Worm (Caenorhabditis elegans): ENCODE measurements around the gene srj-18.

Gene srj-18

DNA sequence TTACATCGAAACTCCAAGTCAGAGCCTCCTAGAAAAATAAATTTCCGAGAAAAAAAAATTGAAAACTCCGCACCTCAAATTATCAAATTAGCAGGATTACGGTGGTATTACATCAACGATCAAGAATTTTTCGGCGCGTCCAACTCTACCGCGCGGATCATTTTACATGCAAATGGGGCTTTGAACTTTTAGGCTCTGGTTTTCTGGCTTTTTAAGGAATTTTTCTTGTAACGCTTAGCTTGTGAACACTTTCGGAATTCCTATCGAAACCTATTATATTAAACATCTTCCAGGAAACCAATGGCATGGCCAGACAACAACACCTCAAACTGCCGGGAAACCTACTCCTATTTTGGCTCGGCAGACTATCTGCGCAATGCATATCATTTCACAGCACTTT lies 2.6 kb upstream of the srj-18 start, which contains the start of gene srh-56:
Gene srh-56 (plus strand): TSS at position 301 of the 400 bp plus-strand sequence.
- TF ChIP-seq snpc-4 (tag; optimal IDR thresholded peaks at IDR 0.05) = no peak
- no peak for TF ChIP-seq lin-39 (tag; optimal IDR thresholded peaks at IDR 0.05)
- TF ChIP-seq nhr-11 (tag; optimal IDR thresholded peaks at IDR 0.05) = no peak
- no peak for TF ChIP-seq sea-2 (GFP tag; optimal IDR thresholded peaks at IDR 0.05)
- TF ChIP-seq elt-3 (tag; optimal IDR thresholded peaks at IDR 0.05) = no peak
- TF ChIP-seq elt-1 (tag; optimal IDR thresholded peaks at IDR 0.05) = no peak
- no peak for TF ChIP-seq unc-62 (GFP tag; optimal IDR thresholded peaks at IDR 0.05)
- no peak for TF ChIP-seq nhr-237 (tag; optimal IDR thresholded peaks at IDR 0.05)
- no peak for TF ChIP-seq mdl-1 (tag; optimal IDR thresholded peaks at IDR 0.05)
- TF ChIP-seq ceh-9 (tag; optimal IDR thresholded peaks at IDR 0.05) = no peak
- no peak for TF ChIP-seq daf-12 (tag; optimal IDR thresholded peaks at IDR 0.05)
- no peak for TF ChIP-seq R02D3.7 (tag; optimal IDR thresholded peaks at IDR 0.05)
- TF ChIP-seq aly-2 (tag; optimal IDR thresholded peaks at IDR 0.05) = no peak
- TF ChIP-seq fkh-2 (tag; optimal IDR thresholded peaks at IDR 0.05) = no peak
- TF ChIP-seq nhr-43 (tag; optimal IDR thresholded peaks at IDR 0.05; ENCODE audit: poor library complexity, severe bottlenecking) = no peak
- no peak for TF ChIP-seq nhr-77 (tag; optimal IDR thresholded peaks at IDR 0.05)
- no peak for TF ChIP-seq ztf-11 (tag; optimal IDR thresholded peaks at IDR 0.05)

ce11 chrV:2780786-2781185 lies 6.6 kb downstream of the srj-18 start, which contains the start of gene R05D8.11:
TSS of gene R05D8.11 (minus strand) at chrV:2780886.
- TF ChIP-seq lsy-12 (tag; optimal IDR thresholded peaks at IDR 0.05) (no peak), pha-4 (tag; optimal IDR thresholded peaks at IDR 0.05) (no peak), jun-1 (tag; optimal IDR thresholded peaks at IDR 0.05) (no peak), ceh-16 (tag; optimal IDR thresholded peaks at IDR 0.05) (no peak), skn-1 (tag; optimal IDR thresholded peaks at IDR 0.05) (no peak), fkh-10 (GFP tag; optimal IDR thresholded peaks at IDR 0.05) (no peak), elt-2 (tag; optimal IDR thresholded peaks at IDR 0.05) (no peak), unc-39 (tag; optimal IDR thresholded peaks at IDR 0.05) (no peak), nhr-28 (tag; optimal IDR thresholded peaks at IDR 0.05) (no peak)

DNA sequence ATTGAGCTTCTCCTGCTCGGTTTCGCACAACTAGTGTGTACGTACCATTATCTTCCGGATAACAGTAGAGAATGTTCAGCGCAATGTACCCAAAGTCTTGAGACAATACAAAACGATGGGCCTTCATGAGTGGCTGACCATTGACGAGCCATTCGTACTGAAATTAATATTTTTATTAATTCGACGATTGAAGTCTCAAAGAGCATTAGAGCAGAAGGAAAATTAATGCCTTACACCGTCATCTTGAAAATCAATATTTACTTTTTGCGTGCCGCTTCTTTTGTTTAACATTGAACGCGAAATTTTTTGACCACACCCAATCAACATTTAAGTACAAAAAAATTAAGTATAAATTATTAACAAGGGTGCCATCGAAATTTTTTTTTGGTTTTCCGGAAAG lies 18.8 kb downstream of the srj-18 start:
- no peak for TF ChIP-seq ceh-16 (tag; optimal IDR thresholded peaks at IDR 0.05)
- TF ChIP-seq nhr-28 (tag; optimal IDR thresholded peaks at IDR 0.05) = no peak
- TF ChIP-seq ceh-82 (tag; optimal IDR thresholded peaks at IDR 0.05) = no peak
- no peak for TF ChIP-seq mdl-1 (tag; optimal IDR thresholded peaks at IDR 0.05)
- TF ChIP-seq daf-12 (tag; optimal IDR thresholded peaks at IDR 0.05) = no peak
- no peak for TF ChIP-seq tbx-2 (tag; optimal IDR thresholded peaks at IDR 0.05)
- no peak for TF ChIP-seq jun-1 (tag; optimal IDR thresholded peaks at IDR 0.05)
- no peak for TF ChIP-seq sea-2 (GFP tag; optimal IDR thresholded peaks at IDR 0.05)
- TF ChIP-seq egl-27 (tag; optimal IDR thresholded peaks at IDR 0.05) = no peak
- no peak for TF ChIP-seq nhr-12 (tag; optimal IDR thresholded peaks at IDR 0.05)
- no peak for TF ChIP-seq skn-1 (tag; optimal IDR thresholded peaks at IDR 0.05)

- TF ChIP-seq nhr-67 (tag; optimal IDR thresholded peaks at IDR 0.05) (no peak), ceh-28 (tag; optimal IDR thresholded peaks at IDR 0.05) (no peak), aly-2 (tag; optimal IDR thresholded peaks at IDR 0.05) (no peak), tbx-2 (tag; optimal IDR thresholded peaks at IDR 0.05) (no peak), lin-39 (tag; optimal IDR thresholded peaks at IDR 0.05) (no peak), pqm-1 (tag; optimal IDR thresholded peaks at IDR 0.05) (no peak), sea-2 (GFP tag; optimal IDR thresholded peaks at IDR 0.05) (no peak), mdl-1 (tag; optimal IDR thresholded peaks at IDR 0.05) (no peak), daf-12 (tag; optimal IDR thresholded peaks at IDR 0.05) (no peak), fkh-10 (GFP tag; optimal IDR thresholded peaks at IDR 0.05) (no peak), nfya-1 (tag; optimal IDR thresholded peaks at IDR 0.05; ENCODE audit: insufficient read depth) (no peak), fkh-2 (tag; optimal IDR thresholded peaks at IDR 0.05) (no peak), egl-27 (tag; optimal IDR thresholded peaks at IDR 0.05) (no peak), eor-1 (tag; optimal IDR thresholded peaks at IDR 0.05) (no peak), elt-2 (tag; optimal IDR thresholded peaks at IDR 0.05) (no peak), jun-1 (tag; optimal IDR thresholded peaks at IDR 0.05) (no peak), elt-3 (tag; optimal IDR thresholded peaks at IDR 0.05) (no peak)
Observed at ce11 chrV:2795998-2796397, 21.9 kb downstream of the srj-18 start, which contains the start of gene F54E2.2. TSS of gene F54E2.2 (plus strand) at chrV:2796298.
